Worm (Caenorhabditis elegans) whole organism, young adult: ENCODE data around the gene nemt-1.
A peak's percentile ranks its signal among the peaks of the same experiment; 100 is the strongest.

ENCODE experiments used
- B0019.2 ChIP-seq: fragments of 200-800 bp; sonication (Bioruptor generic); conservative IDR thresholded peaks from 2 replicates; pipeline ENCODE4 v1.3.6; 2022; ENCODE audit warnings: missing genetic modification reagents, missing genetic modification characterization, missing compliant biosample characterization
- B0035.1 ChIP-seq: sonication (generic microtip); optimal IDR thresholded peaks from 2 replicates; lab custom pipeline; 2016; ENCODE audit warnings: missing genetic modification characterization, mild to moderate bottlenecking, missing compliant biosample characterization, missing genotype, missing genetic modification reagents
- B0336.3 ChIP-seq: fragments of 200-800 bp; sonication (Bioruptor generic); IDR thresholded peaks from 2 replicates; pipeline ENCODE4 v1.3.6; 2022; ENCODE audit warnings: missing genetic modification characterization, missing compliant biosample characterization
- F10E7.11 ChIP-seq: sonication (generic microtip); optimal IDR thresholded peaks from 2 replicates; lab custom pipeline; 2017; ENCODE audit warnings: mild to moderate bottlenecking, missing genetic modification characterization, moderate library complexity, missing compliant biosample characterization
- F39B2.1 ChIP-seq: fragments of 200-800 bp; sonication (Bioruptor generic); IDR thresholded peaks from 2 replicates; pipeline ENCODE4 v1.3.6; 2022; ENCODE audit warnings: missing genetic modification reagents, missing genetic modification characterization, missing compliant biosample characterization
- F52B5.7 ChIP-seq: sonication (generic microtip); optimal IDR thresholded peaks from 2 replicates; lab custom pipeline; 2016; ENCODE audit warnings: mild to moderate bottlenecking, missing genetic modification characterization, missing compliant biosample characterization
- F55B11.4 ChIP-seq: sonication (generic microtip); optimal IDR thresholded peaks from 2 replicates; lab custom pipeline; 2016; ENCODE audit warnings: missing compliant biosample characterization, missing genetic modification characterization, borderline replicate concordance; ENCODE audit not compliant: insufficient read depth
- K12H6.12 ChIP-seq: fragments of 200-800 bp; sonication (Bioruptor generic); optimal IDR thresholded peaks from 2 replicates; lab custom pipeline; 2018; ENCODE audit warnings: mild to moderate bottlenecking, missing genetic modification characterization, missing compliant biosample characterization
- T26A5.8 ChIP-seq: sonication (generic microtip); optimal IDR thresholded peaks from 2 replicates; lab custom pipeline; 2016; ENCODE audit warnings: missing genetic modification characterization, missing compliant biosample characterization
- ama-1 ChIP-seq, 3 experiments: fragments of 150-350 bp in 1 of 3; sonication (generic microtip) in 2 of 3; optimal IDR thresholded peaks; 2 replicates each; lab custom pipeline; 2014 to 2018; ENCODE audit warnings: missing biosample characterization in 2 of 3, missing genetic modification characterization in 2 of 3, missing genetic modification reagents in 2 of 3
- aptf-3 ChIP-seq: fragments of 200-800 bp; sonication (Bioruptor generic); IDR thresholded peaks from 2 replicates; pipeline ENCODE4 v1.3.6; 2022; ENCODE audit warnings: missing genetic modification characterization, missing compliant biosample characterization
- athp-1 ChIP-seq: sonication (generic microtip); optimal IDR thresholded peaks from 2 replicates; lab custom pipeline; 2017; ENCODE audit warnings: mild to moderate bottlenecking, missing genetic modification characterization, missing compliant biosample characterization
- bed-1 ChIP-seq: fragments of 200-800 bp; sonication (Bioruptor generic); IDR thresholded peaks from 2 replicates; pipeline ENCODE4 v1.3.6; 2022; ENCODE audit warnings: missing genetic modification reagents, missing genetic modification characterization, missing compliant biosample characterization
- cebp-1 ChIP-seq, 2 experiments: fragments of 200-800 bp in 1 of 2; sonication (Bioruptor generic) in 1 of 2; sonication (generic microtip) in 1 of 2; IDR thresholded peaks in 1 of 2; optimal IDR thresholded peaks in 1 of 2; 2 replicates each; pipeline versions ENCODE4 v1.3.6 to Lab custom; 2017 to 2022; ENCODE audit warnings: missing compliant biosample characterization in 2 of 2, missing genetic modification characterization in 2 of 2, mild to moderate bottlenecking in 1 of 2, missing genetic modification reagents in 1 of 2, moderate library complexity in 1 of 2
- ceh-58 ChIP-seq: fragments of 200-800 bp; sonication (Bioruptor generic); IDR thresholded peaks from 2 replicates; pipeline ENCODE4 v1.3.6; 2022; ENCODE audit warnings: missing genetic modification characterization, missing compliant biosample characterization
- dox-1 ChIP-seq: fragments of 200-800 bp; sonication (Bioruptor generic); IDR thresholded peaks from 2 replicates; pipeline ENCODE4 v1.3.6; 2022; ENCODE audit warnings: missing genetic modification reagents, missing genetic modification characterization, missing compliant biosample characterization
- egl-18 ChIP-seq: fragments of 200-800 bp; sonication (Bioruptor generic); IDR thresholded peaks from 2 replicates; pipeline ENCODE4 v1.3.6; 2022; ENCODE audit warnings: missing genetic modification reagents, missing genetic modification characterization, missing compliant biosample characterization
- ekl-4 ChIP-seq: fragments of 200-800 bp; sonication (Bioruptor generic); IDR thresholded peaks from 2 replicates; pipeline ENCODE4 v1.3.6; 2022; ENCODE audit warnings: missing genetic modification reagents, missing genetic modification characterization, missing compliant biosample characterization
- ets-4 ChIP-seq: fragments of 200-800 bp; sonication (Bioruptor generic); optimal IDR thresholded peaks from 2 replicates; lab custom pipeline; 2018; ENCODE audit warnings: mild to moderate bottlenecking, missing genetic modification characterization, missing compliant biosample characterization
- gei-17 ChIP-seq: fragments of 200-800 bp; sonication (Bioruptor generic); optimal IDR thresholded peaks from 2 replicates; lab custom pipeline; 2018; ENCODE audit warnings: mild to moderate bottlenecking, missing genetic modification characterization, missing compliant biosample characterization
- him-1 ChIP-seq: sonication (generic microtip); optimal IDR thresholded peaks from 2 replicates; lab custom pipeline; 2016; ENCODE audit warnings: missing genotype, missing genetic modification reagents, missing genetic modification characterization, missing compliant biosample characterization
- hlh-12 ChIP-seq: sonication (generic microtip); optimal IDR thresholded peaks from 2 replicates; lab custom pipeline; 2016; ENCODE audit warnings: missing genetic modification characterization, missing compliant biosample characterization
- hsf-1 ChIP-seq: fragments of 200-800 bp; sonication (Bioruptor generic); IDR thresholded peaks from 2 replicates; pipeline ENCODE4 v1.3.6; 2022; ENCODE audit warnings: missing genetic modification reagents, missing genetic modification characterization, missing compliant biosample characterization
- let-526 ChIP-seq: fragments of 200-800 bp; sonication (Bioruptor generic); IDR thresholded peaks from 2 replicates; pipeline ENCODE4 v1.3.6; 2022; ENCODE audit warnings: missing genetic modification reagents, missing genetic modification characterization, missing compliant biosample characterization
- lin-26 ChIP-seq: fragments of 200-800 bp; sonication (Bioruptor generic); IDR thresholded peaks from 2 replicates; pipeline ENCODE4 v1.3.6; 2022; ENCODE audit warnings: missing genetic modification reagents, missing genetic modification characterization, missing compliant biosample characterization
- lin-35 ChIP-seq, 3 experiments: fragments of 150-350 bp in 2 of 3; sonication (generic microtip) in 1 of 3; optimal IDR thresholded peaks; 2 replicates each; lab custom pipeline; 2014 to 2018; ENCODE audit warnings: missing biosample characterization in 3 of 3, missing genetic modification characterization in 3 of 3, missing genetic modification reagents in 3 of 3
- lir-1 ChIP-seq: fragments of 200-800 bp; sonication (Bioruptor generic); conservative IDR thresholded peaks from 2 replicates; pipeline ENCODE4 v1.3.6; 2022; ENCODE audit warnings: missing genetic modification reagents, missing genetic modification characterization, missing compliant biosample characterization
- lsl-1 ChIP-seq: fragments of 200-800 bp; sonication (Bioruptor generic); optimal IDR thresholded peaks from 2 replicates; lab custom pipeline; 2018; ENCODE audit warnings: mild to moderate bottlenecking, missing genetic modification characterization, moderate library complexity, missing compliant biosample characterization
- madf-6 ChIP-seq: fragments of 200-800 bp; sonication (Bioruptor generic); IDR thresholded peaks from 2 replicates; pipeline ENCODE4 v1.3.6; 2022; ENCODE audit warnings: missing genetic modification reagents, missing genetic modification characterization, missing compliant biosample characterization
- mel-28 ChIP-seq: sonication (generic microtip); optimal IDR thresholded peaks from 2 replicates; lab custom pipeline; 2016; ENCODE audit warnings: borderline replicate concordance, mild to moderate bottlenecking, missing genetic modification characterization, missing compliant biosample characterization
- nfyb-1 ChIP-seq: fragments of 200-800 bp; sonication (Bioruptor generic); IDR thresholded peaks from 2 replicates; pipeline ENCODE4 v1.3.6; 2022; ENCODE audit warnings: missing genetic modification reagents, missing genetic modification characterization, missing compliant biosample characterization
- nhr-120 ChIP-seq: fragments of 200-800 bp; sonication (Bioruptor generic); IDR thresholded peaks from 2 replicates; pipeline ENCODE4 v1.3.6; 2022; ENCODE audit warnings: missing genetic modification characterization, missing compliant biosample characterization
- nhr-179 ChIP-seq: sonication (generic microtip); optimal IDR thresholded peaks from 2 replicates; lab custom pipeline; 2016; ENCODE audit warnings: mild to moderate bottlenecking, missing genetic modification characterization, missing compliant biosample characterization
- nhr-90 ChIP-seq: sonication (generic microtip); optimal IDR thresholded peaks from 2 replicates; lab custom pipeline; 2016; ENCODE audit warnings: missing genotype, mild to moderate bottlenecking, missing genetic modification characterization, missing compliant biosample characterization
- repo-1 ChIP-seq: sonication (generic microtip); optimal IDR thresholded peaks from 2 replicates; lab custom pipeline; 2017; ENCODE audit warnings: mild to moderate bottlenecking, missing genetic modification characterization, missing compliant biosample characterization
- snpc-1.1 ChIP-seq: sonication (generic microtip); optimal IDR thresholded peaks from 2 replicates; lab custom pipeline; 2017; ENCODE audit warnings: missing genetic modification characterization, mild to moderate bottlenecking, missing compliant biosample characterization, antibody characterized with exemption, moderate library complexity, missing genotype, missing genetic modification reagents; ENCODE audit not compliant: insufficient read depth
- snpc-3.4 ChIP-seq: sonication (generic microtip); optimal IDR thresholded peaks from 2 replicates; lab custom pipeline; 2017; ENCODE audit warnings: missing genetic modification characterization, mild to moderate bottlenecking, missing compliant biosample characterization, antibody characterized with exemption, moderate library complexity, missing genotype, missing genetic modification reagents
- snpc-4 ChIP-seq, 5 experiments: fragments of 150-350 bp in 1 of 5; sonication (generic microtip) in 4 of 5; optimal IDR thresholded peaks; 2 replicates each; lab custom pipeline; 2014 to 2018; ENCODE audit warnings: missing genetic modification characterization in 5 of 5, missing biosample characterization in 3 of 5, antibody characterized with exemption in 2 of 5, mild to moderate bottlenecking in 2 of 5, missing compliant biosample characterization in 2 of 5, missing genotype in 2 of 5, moderate library complexity in 2 of 5, missing genetic modification reagents in 1 of 5
- somi-1 ChIP-seq: fragments of 200-800 bp; sonication (Bioruptor generic); optimal IDR thresholded peaks from 2 replicates; lab custom pipeline; 2018; ENCODE audit warnings: mild to moderate bottlenecking, missing genetic modification characterization, missing compliant biosample characterization
- xnd-1 ChIP-seq: sonication (generic microtip); optimal IDR thresholded peaks from 2 replicates; lab custom pipeline; 2016; ENCODE audit warnings: missing genotype, missing genetic modification reagents, missing genetic modification characterization, missing compliant biosample characterization
- ztf-26 ChIP-seq: sonication (generic microtip); optimal IDR thresholded peaks from 2 replicates; lab custom pipeline; 2017; ENCODE audit warnings: missing genetic modification characterization, missing compliant biosample characterization
- ztf-28 ChIP-seq: fragments of 200-800 bp; sonication (Bioruptor generic); IDR thresholded peaks from 2 replicates; pipeline ENCODE4 v1.3.6; 2022; ENCODE audit warnings: missing genetic modification reagents, missing genetic modification characterization, missing compliant biosample characterization
- ztf-6 ChIP-seq: fragments of 200-800 bp; sonication (Bioruptor generic); IDR thresholded peaks from 2 replicates; pipeline ENCODE4 v1.3.6; 2022; ENCODE audit warnings: missing genetic modification reagents, missing genetic modification characterization, missing compliant biosample characterization

The nemt-1 gene

ce11 chrIV:9320023-9320422 is 784 bp upstream of the nemt-1 start (continued):
- TF ChIP-seq lin-26 (GFP tag; lab: Robert Waterston, UW): peak; percentile 58; the same call in 1 of the 2 replicates
- no peak for TF ChIP-seq ztf-6
- no peak for TF ChIP-seq ceh-58 (GFP tag; lab: Robert Waterston, UW)
- TF ChIP-seq nhr-120 (GFP tag; lab: Robert Waterston, UW): no peak
- TF ChIP-seq dox-1 (GFP tag; lab: Robert Waterston, UW): no peak; the same call in 1 of the 2 replicates
- no peak for TF ChIP-seq mel-28 (tag; lab: Kevin White, UChicago)
- TF ChIP-seq F52B5.7 (tag; lab: Kevin White, UChicago): peak; percentile 70
- no peak for TF ChIP-seq ekl-4 (GFP tag; lab: Robert Waterston, UW)
- TF ChIP-seq let-526: peak; percentile 57; the same call in 1 of the 2 replicates
- no peak for TF ChIP-seq hlh-12 (tag; lab: Kevin White, UChicago)
- no peak for TF ChIP-seq somi-1 (GFP tag; lab: Kevin White, UChicago)
- TF ChIP-seq lsl-1 (GFP tag; lab: Kevin White, UChicago): no peak
- peak; percentile 48 for TF ChIP-seq him-1 (tag; lab: Kevin White, UChicago)
- no peak for TF ChIP-seq xnd-1 (tag; lab: Kevin White, UChicago)
- TF ChIP-seq F39B2.1: no peak
- TF ChIP-seq egl-18 (GFP tag; lab: Robert Waterston, UW): no peak
- TF ChIP-seq F55B11.4: no peak
- TF ChIP-seq T26A5.8: no peak
- TF ChIP-seq hsf-1 (GFP tag; lab: Robert Waterston, UW): no peak
- TF ChIP-seq cebp-1 (GFP tag; IDR thresholded peaks at IDR 0.05; lab: Robert Waterston, UW): no peak
- peak; percentile 14 for TF ChIP-seq cebp-1 (tag; optimal IDR thresholded peaks at IDR 0.05; lab: Kevin White, UChicago)
- no peak for TF ChIP-seq madf-6 (GFP tag; lab: Robert Waterston, UW)
- peak; percentile 36; the same call in 1 of the 2 replicates for TF ChIP-seq B0336.3
- TF ChIP-seq nfyb-1 (GFP tag; lab: Robert Waterston, UW): no peak
- no peak for TF ChIP-seq nhr-179 (tag; lab: Kevin White, UChicago)
- TF ChIP-seq ama-1 (optimal IDR thresholded peaks at IDR 0.05; lab: Kevin White, UChicago): no peak
- TF ChIP-seq ama-1 (GFP tag; optimal IDR thresholded peaks at IDR 0.05; lab: Kevin White, UChicago): peak in 1 of 2 experiments; percentile 42
- TF ChIP-seq ztf-26: no peak
- no peak for TF ChIP-seq B0035.1 (tag; lab: Kevin White, UChicago)
- TF ChIP-seq nhr-90: no peak
- TF ChIP-seq gei-17 (GFP tag; lab: Kevin White, UChicago): no peak
- 0 out of 2 replicates have a peak, but pooled peaks have one; percentile 37 for TF ChIP-seq bed-1 (GFP tag; lab: Robert Waterston, UW)
- TF ChIP-seq snpc-1.1 (tag; lab: Kevin White, UChicago): peak; percentile 64
- no peak for TF ChIP-seq athp-1
- TF ChIP-seq lin-35 (GFP tag; optimal IDR thresholded peaks at IDR 0.05; lab: Kevin White, UChicago): no peak
- TF ChIP-seq lir-1 (GFP tag; lab: Robert Waterston, UW): no peak
- no peak for TF ChIP-seq snpc-4 (GFP tag; optimal IDR thresholded peaks at IDR 0.05; lab: Kevin White, UChicago)
- TF ChIP-seq snpc-4 (tag; optimal IDR thresholded peaks at IDR 0.05; lab: Kevin White, UChicago): no peak

ce11 chrIV:9318147-9318546 is 1.1 kb downstream of the nemt-1 start:
- TF ChIP-seq snpc-3.4 (tag; lab: Kevin White, UChicago) (peak; percentile 3), F10E7.11 (tag; lab: Kevin White, UChicago) (peak; percentile 52), madf-6 (GFP tag; lab: Robert Waterston, UW) (peak; percentile 46; the same call in 1 of the 2 replicates), ets-4 (GFP tag; lab: Kevin White, UChicago) (no peak), repo-1 (tag; lab: Kevin White, UChicago) (peak; percentile 41), B0019.2 (no peak), athp-1 (peak; percentile 25), ztf-28 (GFP tag; lab: Robert Waterston, UW) (no peak), snpc-4 (GFP tag; optimal IDR thresholded peaks at IDR 0.05; lab: Kevin White, UChicago) (no peak), snpc-4 (tag; optimal IDR thresholded peaks at IDR 0.05; lab: Kevin White, UChicago) (peak in 1 of 4 experiments; percentile 10), aptf-3 (0 out of 2 replicates have a peak, but pooled peaks have one; percentile 22), K12H6.12 (tag; lab: Kevin White, UChicago) (no peak)
